Worm (Caenorhabditis elegans) whole organism, L4 larva: ENCODE measurements around the gene myrf-2.

Source experiments
- Y5F2A.4 ChIP-seq: fragments of 200-800 bp; sonication (Bioruptor generic); optimal IDR thresholded peaks from 2 replicates; lab custom pipeline; 2018; ENCODE audit warnings: mild to moderate bottlenecking, missing genetic modification characterization, missing compliant biosample characterization
- Y75B8A.6 ChIP-seq: fragments of 200-800 bp; sonication (Bioruptor generic); IDR thresholded peaks from 2 replicates; pipeline ENCODE4 v1.3.6; 2022; ENCODE audit warnings: missing genetic modification reagents, missing genetic modification characterization, missing compliant biosample characterization
- aha-1 ChIP-seq: fragments of 150-350 bp; peaks from one replicate; lab custom pipeline; 2014; ENCODE audit warnings: missing biosample characterization, missing genetic modification characterization
- arid-1 ChIP-seq: fragments of 200-800 bp; sonication (Bioruptor generic); conservative IDR thresholded peaks from 2 replicates; pipeline ENCODE4 v1.3.6; 2022; ENCODE audit warnings: missing genetic modification reagents, missing genetic modification characterization, missing compliant biosample characterization
- daf-8 ChIP-seq: fragments of 200-800 bp; sonication (Bioruptor generic); IDR thresholded peaks from 2 replicates; pipeline ENCODE4 v1.3.6; 2022; ENCODE audit warnings: missing genetic modification characterization, missing compliant biosample characterization
- dmd-8 ChIP-seq: fragments of 200-800 bp; sonication (Bioruptor generic); IDR thresholded peaks from 2 replicates; pipeline ENCODE4 v1.3.6; 2022; ENCODE audit warnings: missing genetic modification characterization, missing compliant biosample characterization
- dve-1 ChIP-seq: sonication (generic microtip); optimal IDR thresholded peaks from 2 replicates; lab custom pipeline; 2017; ENCODE audit warnings: antibody characterized with exemption, mild to moderate bottlenecking, missing genetic modification characterization, missing compliant biosample characterization; ENCODE audit not compliant: insufficient read depth
- egl-27 ChIP-seq: sonication (generic microtip); optimal IDR thresholded peaks from 3 replicates; lab custom pipeline; 2017; ENCODE audit warnings: missing biosample characterization, missing genetic modification reagents, missing genetic modification characterization
- egl-43 ChIP-seq: fragments of 200-800 bp; sonication (Bioruptor generic); IDR thresholded peaks from 2 replicates; pipeline ENCODE4 v1.3.6; 2022; ENCODE audit warnings: missing genetic modification reagents, missing genetic modification characterization, missing compliant biosample characterization
- hif-1 ChIP-seq, 2 experiments: sonication (generic microtip); optimal IDR thresholded peaks; 2 replicates each; lab custom pipeline; 2016 to 2017; ENCODE audit warnings: missing compliant biosample characterization in 2 of 2, missing genetic modification characterization in 2 of 2, missing genetic modification reagents in 2 of 2, missing genotype in 2 of 2, mild to moderate bottlenecking in 1 of 2
- hlh-11 ChIP-seq: fragments of 200-800 bp; sonication (Bioruptor generic); optimal IDR thresholded peaks from 2 replicates; lab custom pipeline; 2018; ENCODE audit warnings: mild to moderate bottlenecking, missing genetic modification characterization, missing compliant biosample characterization
- hlh-30 ChIP-seq: sonication (generic microtip); optimal IDR thresholded peaks from 2 replicates; lab custom pipeline; 2017; ENCODE audit warnings: antibody characterized with exemption, mild to moderate bottlenecking, missing genetic modification characterization, missing compliant biosample characterization; ENCODE audit not compliant: insufficient read depth
- lin-15B ChIP-seq: fragments of 150-350 bp; sonication (generic microtip); optimal IDR thresholded peaks from 3 replicates; lab custom pipeline; 2014; ENCODE audit warnings: missing biosample characterization, missing genetic modification characterization
- lin-29 ChIP-seq: fragments of 200-800 bp; sonication (Bioruptor generic); IDR thresholded peaks from 2 replicates; pipeline ENCODE4 v1.3.6; 2022; ENCODE audit warnings: missing genetic modification reagents, missing genetic modification characterization, missing compliant biosample characterization
- lin-39 ChIP-seq: fragments of 150-350 bp; optimal IDR thresholded peaks from 2 replicates; lab custom pipeline; 2014; ENCODE audit warnings: missing biosample characterization, missing genetic modification reagents, missing genetic modification characterization
- lir-3 ChIP-seq: sonication (generic microtip); optimal IDR thresholded peaks from 2 replicates; lab custom pipeline; 2016; ENCODE audit warnings: mild to moderate bottlenecking, missing genetic modification characterization, missing compliant biosample characterization
- madf-5 ChIP-seq, 2 experiments: fragments of 200-800 bp; sonication (Bioruptor generic); IDR thresholded peaks; 2 replicates each; pipeline ENCODE4 v1.3.6; 2022; ENCODE audit warnings: missing compliant biosample characterization in 2 of 2, missing genetic modification characterization in 2 of 2
- mep-1 ChIP-seq: fragments of 150-350 bp; sonication (generic microtip); optimal IDR thresholded peaks from 3 replicates; lab custom pipeline; 2014; ENCODE audit warnings: missing biosample characterization, missing genetic modification characterization
- pha-4 ChIP-seq, 2 experiments: fragments of 150-350 bp in 1 of 2; fragments of 200-800 bp in 1 of 2; sonication (Bioruptor generic) in 1 of 2; IDR thresholded peaks in 1 of 2; optimal IDR thresholded peaks in 1 of 2; 2 replicates each; pipeline versions ENCODE4 v1.3.6 to Lab custom; 2014 to 2022; ENCODE audit warnings: missing genetic modification characterization in 2 of 2, missing genetic modification reagents in 2 of 2, missing biosample characterization in 1 of 2, missing compliant biosample characterization in 1 of 2
- php-3 ChIP-seq: fragments of 200-800 bp; sonication (Bioruptor generic); IDR thresholded peaks from 2 replicates; pipeline ENCODE4 v1.3.6; 2022; ENCODE audit warnings: missing genetic modification reagents, missing genetic modification characterization, missing compliant biosample characterization
- set-16 ChIP-seq: fragments of 200-800 bp; sonication (Bioruptor generic); IDR thresholded peaks from 2 replicates; pipeline ENCODE4 v1.3.6; 2022; ENCODE audit warnings: missing genetic modification reagents, missing genetic modification characterization, missing compliant biosample characterization
- snpc-4 ChIP-seq: fragments of 150-350 bp; optimal IDR thresholded peaks from 2 replicates; lab custom pipeline; 2014; ENCODE audit warnings: missing biosample characterization, missing genetic modification characterization
- tag-97 ChIP-seq: fragments of 200-800 bp; sonication (Bioruptor generic); IDR thresholded peaks from 2 replicates; pipeline ENCODE4 v1.3.6; 2022; ENCODE audit warnings: missing genetic modification characterization, missing compliant biosample characterization
- tra-1 ChIP-seq: fragments of 200-800 bp; sonication (Bioruptor generic); IDR thresholded peaks from 2 replicates; pipeline ENCODE4 v1.3.6; 2022; ENCODE audit warnings: missing genetic modification reagents, missing genetic modification characterization, missing compliant biosample characterization
- unc-62 ChIP-seq, 3 experiments: fragments of 150-350 bp in 1 of 3; sonication (generic microtip); optimal IDR thresholded peaks in 2 of 3; peaks in 1 of 3; 1 replicate in 1 of 3; 2 replicates in 2 of 3; lab custom pipeline; 2014 to 2017; ENCODE audit warnings: missing biosample characterization in 3 of 3, missing genetic modification characterization in 3 of 3, missing genetic modification reagents in 3 of 3, missing genotype in 1 of 3
- zag-1 ChIP-seq: fragments of 150-350 bp; optimal IDR thresholded peaks from 2 replicates; lab custom pipeline; 2014; ENCODE audit warnings: missing biosample characterization, missing genetic modification characterization
- zfp-2 ChIP-seq: sonication (generic microtip); optimal IDR thresholded peaks from 2 replicates; lab custom pipeline; 2016; ENCODE audit warnings: mild to moderate bottlenecking, missing genetic modification characterization, missing compliant biosample characterization
- zip-2 ChIP-seq: fragments of 150-350 bp; optimal IDR thresholded peaks from 2 replicates; lab custom pipeline; 2014; ENCODE audit warnings: missing biosample characterization, missing genetic modification characterization
- ztf-7 ChIP-seq: fragments of 150-350 bp; optimal IDR thresholded peaks from 2 replicates; lab custom pipeline; 2014; ENCODE audit warnings: missing biosample characterization, missing genetic modification characterization

myrf-2 gene

DNA sequence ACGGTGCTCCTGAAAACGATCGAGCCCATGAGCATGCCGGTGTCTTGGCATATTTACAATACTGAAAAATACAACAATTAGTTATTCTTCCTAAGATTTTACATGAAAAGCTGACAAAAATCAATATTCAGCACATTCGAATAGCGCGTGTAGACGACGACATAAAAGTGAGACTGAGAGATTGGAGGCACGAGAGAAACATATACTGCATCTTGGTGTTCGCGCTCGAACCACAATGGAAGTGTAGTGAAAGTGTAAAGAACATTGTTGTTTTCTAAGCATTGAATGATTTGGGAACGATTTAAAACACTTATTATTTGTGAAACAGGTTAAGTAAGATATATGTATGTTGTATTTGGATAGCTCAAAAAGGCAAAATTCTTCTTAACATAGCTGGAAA is 21.3 kb upstream of the myrf-2 start, which contains the start of gene F44A6.4 (continued):
- TF ChIP-seq mep-1 (tag; lab: Kevin White, UChicago): no peak
- TF ChIP-seq Y75B8A.6 (GFP tag; lab: Robert Waterston, UW): no peak
- no peak for TF ChIP-seq tra-1 (GFP tag; lab: Robert Waterston, UW)
- TF ChIP-seq dve-1 (tag; lab: Kevin White, UChicago): peak; percentile 5
- TF ChIP-seq lin-39 (tag; lab: Kevin White, UChicago): no peak
- no peak for TF ChIP-seq php-3 (GFP tag; lab: Robert Waterston, UW)
- no peak for TF ChIP-seq egl-43 (GFP tag; lab: Robert Waterston, UW)
- TF ChIP-seq egl-27: no peak
- TF ChIP-seq dmd-8 (GFP tag; lab: Robert Waterston, UW): no peak

DNA sequence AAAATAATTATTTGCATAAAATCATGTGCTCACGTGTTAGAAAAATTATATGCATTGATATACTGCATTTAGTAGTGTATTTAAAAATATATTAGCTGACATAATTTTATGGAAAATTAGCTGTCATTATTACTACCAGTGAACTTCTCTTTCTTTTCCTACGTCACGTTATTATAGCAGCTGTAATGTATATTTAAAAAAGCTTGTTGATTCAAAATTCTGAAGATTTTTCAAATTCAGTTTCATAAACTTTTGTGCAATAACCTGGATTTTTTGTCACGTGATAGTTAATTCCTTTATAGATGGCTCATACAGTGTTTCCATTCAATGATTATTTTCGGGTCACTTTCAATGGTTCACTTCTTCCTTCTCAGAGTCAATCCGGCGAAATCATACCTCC is 18.3 kb upstream of the myrf-2 start, which contains the start of gene F44A6.3:
Gene F44A6.3, plus strand, starts transcription at position 301 of the 400 bp plus-strand sequence.
- TF ChIP-seq ztf-7 (tag; lab: Kevin White, UChicago) (no peak), daf-8 (GFP tag; lab: Robert Waterston, UW) (no peak), mep-1 (tag; lab: Kevin White, UChicago) (no peak), zfp-2 (tag; lab: Kevin White, UChicago) (no peak), zag-1 (tag; lab: Kevin White, UChicago) (no peak), zip-2 (no peak)

DNA sequence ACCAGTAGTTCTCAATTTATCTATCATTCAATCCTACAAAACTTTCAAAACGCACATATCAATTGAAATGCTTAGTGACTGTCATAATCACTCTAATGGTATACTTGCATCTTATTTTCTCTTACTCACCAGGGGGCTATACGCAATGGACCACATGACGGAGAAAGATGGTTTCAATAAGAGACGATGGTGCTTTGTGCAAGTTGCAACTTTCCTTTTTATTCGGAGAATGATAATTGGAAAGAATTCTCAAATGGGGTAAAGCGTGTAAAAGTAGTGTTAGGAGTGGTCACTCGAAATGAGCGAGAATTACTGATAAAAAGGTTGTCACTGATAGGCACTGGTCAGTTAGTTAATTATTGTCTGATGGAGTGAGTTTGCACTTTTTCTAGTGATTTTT is 14.3 kb upstream of the myrf-2 start:
- TF ChIP-seq tag-97 (GFP tag; lab: Robert Waterston, UW) (no peak), lir-3 (no peak), arid-1 (GFP tag; lab: Robert Waterston, UW) (no peak), madf-5 (GFP tag; IDR thresholded peaks at IDR 0.05; lab: Robert Waterston, UW) (no peak), pha-4 (GFP tag; IDR thresholded peaks at IDR 0.05; lab: Robert Waterston, UW) (no peak), pha-4 (tag; optimal IDR thresholded peaks at IDR 0.05; lab: Kevin White, UChicago) (no peak), unc-62 (GFP tag; optimal IDR thresholded peaks at IDR 0.05 in 1 of 2; lab: Kevin White, UChicago) (peak in 1 of 2 experiments; percentile 20), unc-62 (tag; optimal IDR thresholded peaks at IDR 0.05; lab: Kevin White, UChicago) (no peak), aha-1 (peak; percentile 86)

DNA sequence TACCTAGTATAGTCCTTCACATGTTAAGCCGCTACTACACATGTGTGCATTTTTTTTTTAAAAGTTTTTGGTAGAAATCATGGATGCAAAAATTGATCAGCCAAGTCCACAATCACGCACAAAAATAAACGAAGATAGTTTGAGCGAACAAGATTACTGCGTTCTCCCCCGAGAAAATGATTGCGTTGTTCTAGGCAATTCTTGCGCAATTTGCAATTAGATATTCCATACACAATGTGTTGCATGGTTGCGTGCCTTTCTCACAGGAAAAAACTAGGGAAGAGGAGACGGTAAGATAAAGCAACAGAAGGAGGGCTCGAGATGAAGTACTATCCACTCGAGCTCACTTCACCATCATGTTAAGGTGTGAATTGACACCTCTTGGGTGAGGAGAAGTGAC is 11.8 kb upstream of the myrf-2 start:
- TF ChIP-seq tag-97 (GFP tag; lab: Robert Waterston, UW) (0 out of 2 replicates have a peak, but pooled peaks have one; percentile 7), lin-29 (no peak), set-16 (GFP tag; lab: Robert Waterston, UW) (no peak), unc-62 (GFP tag; optimal IDR thresholded peaks at IDR 0.05 in 1 of 2; lab: Kevin White, UChicago) (peak in 1 of 2 experiments; percentile 69), unc-62 (tag; optimal IDR thresholded peaks at IDR 0.05; lab: Kevin White, UChicago) (no peak)

DNA sequence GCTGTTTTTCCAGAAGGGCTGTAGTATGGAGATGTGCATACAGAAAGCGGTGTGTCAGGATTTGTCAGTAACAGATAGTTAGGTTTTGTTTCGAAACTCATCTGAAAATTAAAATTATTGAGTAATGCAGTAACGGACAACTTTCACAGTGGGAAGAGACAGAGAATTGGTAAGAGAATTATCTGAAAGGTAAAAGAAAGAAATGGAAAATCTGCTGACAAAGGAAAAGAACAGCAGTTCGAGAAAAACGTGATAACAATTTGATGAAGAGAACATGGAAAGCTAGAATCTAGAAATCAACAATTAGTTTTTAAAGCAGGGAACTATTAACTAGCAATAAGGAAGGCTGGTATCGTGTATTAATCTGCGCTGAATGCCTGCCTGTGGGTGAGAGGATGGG is 11.1 kb upstream of the myrf-2 start, which contains the start of gene sex-1:
Gene sex-1, minus strand, starts transcription at position 101 of the 400 bp plus-strand sequence.
- TF ChIP-seq hlh-11 (tag; lab: Kevin White, UChicago) (no peak), hif-1 (tag; optimal IDR thresholded peaks at IDR 0.05; lab: Kevin White, UChicago) (no peak), php-3 (GFP tag; lab: Robert Waterston, UW) (no peak), lin-15B (tag; lab: Kevin White, UChicago) (no peak), Y5F2A.4 (GFP tag; lab: Kevin White, UChicago) (no peak), hlh-30 (tag; lab: Kevin White, UChicago) (no peak), snpc-4 (tag; lab: Kevin White, UChicago) (no peak)
